Fruit fly (Drosophila melanogaster): Measurements from ENCODE around the gene Brd8.

Brd8 gene

DNA sequence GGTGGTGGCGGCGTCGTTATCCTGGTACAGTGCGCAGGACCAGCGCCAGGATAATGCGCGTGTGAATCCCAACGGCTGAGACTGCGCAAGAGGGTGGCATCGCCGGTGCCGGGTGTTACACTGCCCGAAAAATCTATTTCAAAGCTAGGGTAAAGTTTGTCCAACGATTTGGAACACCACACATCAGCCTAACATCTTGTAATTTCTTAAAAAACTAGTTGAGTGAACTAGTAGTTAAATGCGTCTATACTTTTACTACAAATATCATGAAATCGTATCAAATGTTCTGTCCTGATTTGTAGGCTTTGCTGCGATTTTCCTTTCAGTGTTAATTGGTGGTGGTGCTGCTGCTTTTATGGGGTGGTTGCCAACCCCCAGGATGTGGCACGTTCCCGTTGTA is 41.8 kb downstream of the Brd8 start (continued):
- TF ChIP-seq N (GFP tag; optimal IDR thresholded peaks at IDR 0.05) (no peak), HLH106 (tag; optimal IDR thresholded peaks at IDR 0.05) (peak; percentile 13), Abd-B (GFP tag; optimal IDR thresholded peaks at IDR 0.05) (no peak), dl (GFP tag; optimal IDR thresholded peaks at IDR 0.05; ENCODE audit: insufficient read depth in 1 of 2, partially characterized antibody in 2 of 2) (no peak), pan (optimal IDR thresholded peaks at IDR 0.05) (no peak), sage (GFP tag; optimal IDR thresholded peaks at IDR 0.05) (no peak)

DNA sequence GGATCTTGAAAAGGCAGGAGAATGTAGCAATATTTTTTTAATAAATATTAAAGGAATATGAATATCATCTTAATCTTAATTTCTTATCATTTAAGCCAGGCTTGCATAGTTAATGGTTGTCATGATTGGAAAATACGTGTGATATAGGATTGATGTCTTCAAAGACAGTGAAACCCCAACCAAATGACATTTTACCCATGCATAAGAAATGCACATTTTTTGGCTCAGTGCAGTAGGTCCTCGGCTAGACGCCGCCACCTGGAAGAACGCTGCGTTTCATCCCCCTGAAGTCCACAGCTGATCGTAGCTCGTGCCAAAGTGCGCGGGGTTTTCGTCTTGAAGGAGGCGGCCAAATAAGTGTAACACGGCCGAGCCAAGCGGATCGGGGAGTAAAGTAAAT is 43.3 kb downstream of the Brd8 start:
- no peak for TF ChIP-seq CG9705 (GFP tag; optimal IDR thresholded peaks at IDR 0.05)

DNA sequence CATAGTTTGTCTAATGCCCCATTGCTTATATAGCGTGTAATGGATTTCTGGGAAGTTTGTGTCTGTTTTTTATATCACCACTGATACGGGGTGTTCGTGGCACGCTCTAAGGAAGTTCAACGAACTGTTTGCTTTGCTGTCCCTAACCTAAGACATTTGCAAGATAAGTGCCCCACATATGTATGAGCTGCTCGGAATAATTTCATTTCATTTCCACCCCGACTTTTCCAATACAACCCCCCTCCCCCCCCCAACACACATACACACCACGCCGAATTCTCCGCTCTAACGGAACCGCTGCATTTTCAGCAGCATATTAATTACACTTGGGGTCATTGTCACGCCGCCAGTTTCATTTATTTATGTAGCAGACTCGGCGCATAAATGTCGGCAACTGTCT is 44.8 kb downstream of the Brd8 start:
- TF ChIP-seq Dfd (GFP tag; optimal IDR thresholded peaks at IDR 0.05): no peak
- TF ChIP-seq ey (GFP tag; optimal IDR thresholded peaks at IDR 0.05): no peak
- no peak for TF ChIP-seq rgr (GFP tag; optimal IDR thresholded peaks at IDR 0.05)
- no peak for TF ChIP-seq dl (GFP tag; optimal IDR thresholded peaks at IDR 0.05; ENCODE audit: insufficient read depth in 1 of 2, partially characterized antibody in 2 of 2)
- no peak for TF ChIP-seq CrebA (GFP tag; optimal IDR thresholded peaks at IDR 0.05; ENCODE audit: borderline replicate concordance)
- TF ChIP-seq pan (optimal IDR thresholded peaks at IDR 0.05): no peak
- TF ChIP-seq brk (GFP tag; optimal IDR thresholded peaks at IDR 0.05): no peak
- TF ChIP-seq psq (GFP tag; optimal IDR thresholded peaks at IDR 0.05): no peak

DNA sequence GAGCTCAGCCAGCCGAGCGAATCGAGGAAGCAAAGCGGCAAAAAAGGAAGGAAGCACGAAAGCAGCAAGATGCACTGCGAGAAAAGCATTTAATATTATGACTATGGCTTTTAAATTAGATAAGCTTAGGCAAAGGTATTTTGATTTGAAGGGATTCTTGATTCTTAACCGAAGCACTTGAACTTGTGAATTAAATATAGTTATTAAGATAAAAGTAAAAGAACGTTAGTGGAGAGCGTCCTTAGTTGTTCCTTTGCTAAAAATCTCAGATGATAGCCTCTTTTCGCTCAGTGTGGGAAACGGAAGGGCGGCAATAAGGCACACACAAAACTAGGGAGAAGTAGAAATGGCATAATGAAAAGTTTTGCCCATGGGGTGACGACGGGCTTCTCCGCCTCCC is 45.9 kb downstream of the Brd8 start:
- TF ChIP-seq h (GFP tag; optimal IDR thresholded peaks at IDR 0.05) (no peak), pan (optimal IDR thresholded peaks at IDR 0.05) (no peak), lola (GFP tag; optimal IDR thresholded peaks at IDR 0.05) (no peak), Myc (optimal IDR thresholded peaks at IDR 0.05) (no peak), psq (GFP tag; optimal IDR thresholded peaks at IDR 0.05) (no peak), rgr (GFP tag; optimal IDR thresholded peaks at IDR 0.05) (no peak), woc (GFP tag; optimal IDR thresholded peaks at IDR 0.05) (no peak), CrebA (GFP tag; optimal IDR thresholded peaks at IDR 0.05; ENCODE audit: borderline replicate concordance) (no peak), Vsx2 (GFP tag; optimal IDR thresholded peaks at IDR 0.05; ENCODE audit: partially characterized antibody) (no peak), sage (GFP tag; optimal IDR thresholded peaks at IDR 0.05) (no peak), usp (GFP tag; optimal IDR thresholded peaks at IDR 0.05) (no peak), foxo (GFP tag; optimal IDR thresholded peaks at IDR 0.05) (no peak), Mio (GFP tag; optimal IDR thresholded peaks at IDR 0.05) (no peak), dmrt93B (GFP tag; optimal IDR thresholded peaks at IDR 0.05) (no peak), GATAd (GFP tag; optimal IDR thresholded peaks at IDR 0.05) (no peak)

DNA sequence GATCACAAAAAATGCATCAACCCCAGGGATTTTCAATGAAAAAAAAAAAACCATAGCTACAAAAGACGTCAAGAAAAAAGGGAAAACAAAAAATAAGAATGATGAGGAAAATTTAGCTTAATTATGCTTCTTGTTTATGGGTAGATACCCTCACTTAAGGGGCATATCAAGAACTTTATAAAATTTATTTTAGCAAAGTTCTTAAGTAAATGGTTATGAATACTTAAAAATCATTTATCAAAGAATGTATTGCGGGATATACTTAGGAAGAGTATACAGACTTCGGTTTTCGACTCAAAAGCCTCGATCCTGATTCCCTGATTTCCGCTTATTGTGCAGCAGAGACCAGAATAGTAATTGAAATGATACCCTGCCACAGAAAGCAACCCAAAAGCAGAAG is 49.7 kb downstream of the Brd8 start:
- TF ChIP-seq br (GFP tag; optimal IDR thresholded peaks at IDR 0.05) (no peak), usp (GFP tag; optimal IDR thresholded peaks at IDR 0.05) (no peak), Dif (GFP tag; optimal IDR thresholded peaks at IDR 0.05; ENCODE audit: partially characterized antibody) (no peak), Dfd (GFP tag; optimal IDR thresholded peaks at IDR 0.05) (no peak), rgr (GFP tag; optimal IDR thresholded peaks at IDR 0.05) (no peak), sv (GFP tag; optimal IDR thresholded peaks at IDR 0.05) (no peak), Myc (optimal IDR thresholded peaks at IDR 0.05) (no peak), dl (GFP tag; optimal IDR thresholded peaks at IDR 0.05; ENCODE audit: insufficient read depth in 1 of 2, partially characterized antibody in 2 of 2) (no peak), CrebA (GFP tag; optimal IDR thresholded peaks at IDR 0.05; ENCODE audit: borderline replicate concordance) (no peak), tai (GFP tag; optimal IDR thresholded peaks at IDR 0.05) (no peak), foxo (GFP tag; optimal IDR thresholded peaks at IDR 0.05) (no peak), brk (GFP tag; optimal IDR thresholded peaks at IDR 0.05) (no peak), pan (optimal IDR thresholded peaks at IDR 0.05) (no peak), HLH106 (tag; optimal IDR thresholded peaks at IDR 0.05) (no peak), CG9705 (GFP tag; optimal IDR thresholded peaks at IDR 0.05) (no peak), dsf (GFP tag; optimal IDR thresholded peaks at IDR 0.05; ENCODE audit: borderline replicate concordance) (no peak), Hr78 (GFP tag; optimal IDR thresholded peaks at IDR 0.05) (no peak), CG32264 (GFP tag; optimal IDR thresholded peaks at IDR 0.05) (no peak)

DNA sequence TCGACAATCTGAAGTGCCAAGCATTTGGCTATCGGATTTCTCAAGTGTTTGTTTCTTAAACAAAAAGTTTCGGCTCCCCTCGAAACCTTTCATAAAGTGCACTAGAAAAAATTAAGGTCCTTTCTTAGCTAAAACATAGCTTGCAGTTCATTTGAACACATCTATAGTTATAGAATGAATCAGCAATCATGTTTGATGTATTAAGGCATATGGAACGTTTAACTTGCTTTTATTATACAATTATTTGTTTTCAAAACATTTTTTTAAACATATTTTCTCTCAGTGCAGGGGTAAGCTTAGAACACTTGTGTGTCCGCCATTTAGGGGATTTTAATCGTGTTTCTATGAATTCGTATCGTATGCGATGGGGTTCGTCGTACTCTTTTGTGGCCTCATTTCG is 51.3 kb downstream of the Brd8 start:
- no peak for TF ChIP-seq GATAd (GFP tag; optimal IDR thresholded peaks at IDR 0.05)
- peak; percentile 18 for TF ChIP-seq sv (GFP tag; optimal IDR thresholded peaks at IDR 0.05)
- TF ChIP-seq dsf (GFP tag; optimal IDR thresholded peaks at IDR 0.05; ENCODE audit: borderline replicate concordance): no peak
